Comparison of ENCODE assay signal across 1 fruit fly cellular context in the genomic region with DNA sequence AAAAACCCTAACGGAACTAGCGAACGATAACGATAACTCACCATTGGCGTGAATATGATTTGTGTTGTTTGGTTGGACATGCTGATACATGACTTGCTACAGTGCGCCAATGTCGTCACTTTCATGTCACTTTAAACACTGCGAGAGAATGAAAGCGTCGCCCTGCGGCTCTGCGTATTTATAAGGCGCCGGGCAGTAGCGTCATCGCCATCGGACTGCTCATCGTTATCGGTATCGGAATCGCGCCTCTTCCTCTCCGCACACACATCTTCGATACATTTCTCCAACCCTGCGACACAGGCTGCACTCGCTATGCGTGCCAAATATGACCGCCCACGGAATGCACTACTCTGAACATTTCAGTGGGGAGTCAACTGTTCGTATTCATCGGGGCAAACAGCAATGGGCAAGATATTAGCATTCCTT.
TF ChIP-seq lines count a peak whose summit lies in the region.

A gene (minus strand): TSS at position 160 of the 426 bp plus-strand sequence.

TF ChIP-seq in whole organism, embryonic, 481 proteins besides CTCF, POLR2A, EP300 and RAD21 (continued from another document and continues in another):
- no peak for TF ChIP-seq nau (GFP tag; optimal IDR thresholded peaks at IDR 0.05; lab: Kevin White, UChicago)
- TF ChIP-seq ci (GFP tag; IDR thresholded peaks at IDR 0.05; lab: Robert Waterston, UW), result peak; percentile 59; the same call in 2 of the 3 replicates
- TF ChIP-seq Elba2 (GFP tag; optimal IDR thresholded peaks at IDR 0.05; lab: Kevin White, UChicago), result no peak
- TF ChIP-seq CG1024 (GFP tag; IDR thresholded peaks at IDR 0.05; lab: Robert Waterston, UW), result peak; percentile 16; the same call in 1 of the 2 replicates
- peak; percentile 35 for TF ChIP-seq esg (GFP tag; conservative IDR thresholded peaks at IDR 0.05; lab: Robert Waterston, UW)
- TF ChIP-seq CG2199 (GFP tag; IDR thresholded peaks at IDR 0.05; lab: Robert Waterston, UW), result 0 out of 3 replicates have a peak, but pooled peaks have one; percentile 39
- TF ChIP-seq CG18619 (GFP tag; optimal IDR thresholded peaks at IDR 0.05; lab: Kevin White, UChicago), result peak; percentile 16
- TF ChIP-seq CG14710 (tag; optimal IDR thresholded peaks at IDR 0.05; lab: Kevin White, UChicago), result no peak
- TF ChIP-seq D19A (tag; optimal IDR thresholded peaks at IDR 0.05; lab: Kevin White, UChicago), result peak; percentile 31
- peak; percentile 18 for TF ChIP-seq CrebB (tag; optimal IDR thresholded peaks at IDR 0.05; lab: Kevin White, UChicago)
- no peak for TF ChIP-seq Nf-YA (GFP tag; IDR thresholded peaks at IDR 0.05; lab: Robert Waterston, UW)
- TF ChIP-seq gsb-n (tag; optimal IDR thresholded peaks at IDR 0.05; lab: Kevin White, UChicago), result no peak
- TF ChIP-seq CG16779 (GFP tag; IDR thresholded peaks at IDR 0.05; lab: Robert Waterston, UW), result peak; percentile 63; the same call in 1 of the 2 replicates
- no peak for TF ChIP-seq Kr (GFP tag; optimal IDR thresholded peaks at IDR 0.05; lab: Kevin White, UChicago)
- TF ChIP-seq ham (GFP tag; IDR thresholded peaks at IDR 0.05; lab: Robert Waterston, UW), result no peak
- TF ChIP-seq CG6689 (GFP tag; IDR thresholded peaks at IDR 0.05; lab: Robert Waterston, UW), result peak; percentile 27; the same call in 1 of the 2 replicates
- no peak for TF ChIP-seq CG8478 (optimal IDR thresholded peaks at IDR 0.05; lab: Kevin White, UChicago)
- TF ChIP-seq CG10959 (GFP tag; IDR thresholded peaks at IDR 0.05; lab: Robert Waterston, UW), result no peak
- TF ChIP-seq CG7987 (GFP tag; optimal IDR thresholded peaks at IDR 0.05; lab: Kevin White, UChicago), result no peak
- TF ChIP-seq CG13775 (GFP tag; optimal IDR thresholded peaks at IDR 0.05; lab: Kevin White, UChicago), result peak; percentile 33
- TF ChIP-seq bigmax (GFP tag; optimal IDR thresholded peaks at IDR 0.05; lab: Kevin White, UChicago), result no peak
- TF ChIP-seq Jarid2 (GFP tag; optimal IDR thresholded peaks at IDR 0.05; lab: Kevin White, UChicago), result peak; percentile 59
- TF ChIP-seq fd102C (GFP tag; optimal IDR thresholded peaks at IDR 0.05; lab: Kevin White, UChicago), result no peak
- TF ChIP-seq C15 (GFP tag; IDR thresholded peaks at IDR 0.05; lab: Robert Waterston, UW), result 0 out of 3 replicates have a peak, but pooled peaks have one; percentile 18
- peak; percentile 21 for TF ChIP-seq Sox102F (GFP tag; optimal IDR thresholded peaks at IDR 0.05; lab: Kevin White, UChicago)
- TF ChIP-seq CG14667 (GFP tag; IDR thresholded peaks at IDR 0.05; lab: Robert Waterston, UW), result 0 out of 2 replicates have a peak, but pooled peaks have one; percentile 18
- no peak for TF ChIP-seq CG18764 (GFP tag; optimal IDR thresholded peaks at IDR 0.05; lab: Kevin White, UChicago)
- TF ChIP-seq Lim3 (GFP tag; IDR thresholded peaks at IDR 0.05; lab: Robert Waterston, UW), result no peak
- no peak for TF ChIP-seq CG10321 (GFP tag; IDR thresholded peaks at IDR 0.05; lab: Robert Waterston, UW)
- TF ChIP-seq lab (GFP tag; optimal IDR thresholded peaks at IDR 0.05; lab: Kevin White, UChicago), result peak; percentile 46
- no peak for TF ChIP-seq lbe (GFP tag; optimal IDR thresholded peaks at IDR 0.05; lab: Kevin White, UChicago)
- TF ChIP-seq CG11504 (tag; optimal IDR thresholded peaks at IDR 0.05; lab: Kevin White, UChicago), result peak; percentile 33
- TF ChIP-seq ssp (GFP tag; IDR thresholded peaks at IDR 0.05; lab: Robert Waterston, UW), result peak; percentile 33; the same call in 1 of the 2 replicates
- TF ChIP-seq Sry-δ (GFP tag; optimal IDR thresholded peaks at IDR 0.05; lab: Kevin White, UChicago), result peak; percentile 71
- TF ChIP-seq CG9797 (GFP tag; optimal IDR thresholded peaks at IDR 0.05; lab: Kevin White, UChicago), result no peak
- TF ChIP-seq chm (GFP tag; IDR thresholded peaks at IDR 0.05; lab: Robert Waterston, UW), result no peak; the same call in 1 of the 2 replicates
- no peak for TF ChIP-seq tap (tag; optimal IDR thresholded peaks at IDR 0.05; lab: Kevin White, UChicago)
- TF ChIP-seq CG18476 (GFP tag; optimal IDR thresholded peaks at IDR 0.05; lab: Kevin White, UChicago), result peak; percentile 36
- no peak for TF ChIP-seq CG4360 (GFP tag; IDR thresholded peaks at IDR 0.05; lab: Robert Waterston, UW)
- TF ChIP-seq pzg (GFP tag; optimal IDR thresholded peaks at IDR 0.05; lab: Kevin White, UChicago), result peak; percentile 55
- TF ChIP-seq CG10147 (GFP tag; optimal IDR thresholded peaks at IDR 0.05; lab: Kevin White, UChicago), result no peak
- TF ChIP-seq Xbp1 (GFP tag; optimal IDR thresholded peaks at IDR 0.05; lab: Kevin White, UChicago), result peak; percentile 45
- TF ChIP-seq kah (GFP tag; optimal IDR thresholded peaks at IDR 0.05; lab: Kevin White, UChicago), result no peak
- TF ChIP-seq CG31441 (GFP tag; IDR thresholded peaks at IDR 0.05; lab: Robert Waterston, UW), result 0 out of 2 replicates have a peak, but pooled peaks have one; percentile 12
- peak; percentile 90 for TF ChIP-seq HLH4C (GFP tag; IDR thresholded peaks at IDR 0.05; lab: Robert Waterston, UW; ENCODE audit: partially characterized antibody)
- peak; percentile 26 for TF ChIP-seq maf-S (GFP tag; optimal IDR thresholded peaks at IDR 0.05; lab: Kevin White, UChicago)
- TF ChIP-seq CG4854 (GFP tag; optimal IDR thresholded peaks at IDR 0.05; lab: Kevin White, UChicago), result no peak
- TF ChIP-seq CG6654 (GFP tag; optimal IDR thresholded peaks at IDR 0.05; lab: Kevin White, UChicago), result no peak
- peak; percentile 3 for TF ChIP-seq Mes4 (GFP tag; optimal IDR thresholded peaks at IDR 0.05; lab: Kevin White, UChicago)
- TF ChIP-seq Doc3 (GFP tag; IDR thresholded peaks at IDR 0.05; lab: Robert Waterston, UW; ENCODE audit: partially characterized antibody), result peak; percentile 37; the same call in 1 of the 3 replicates
- no peak for TF ChIP-seq vfl (GFP tag; optimal IDR thresholded peaks at IDR 0.05; lab: Kevin White, UChicago)
- no peak for TF ChIP-seq CG1233 (GFP tag; optimal IDR thresholded peaks at IDR 0.05; lab: Kevin White, UChicago)
- TF ChIP-seq oc (tag; optimal IDR thresholded peaks at IDR 0.05; lab: Kevin White, UChicago), result no peak
- no peak for TF ChIP-seq CG17829 (tag; optimal IDR thresholded peaks at IDR 0.05; lab: Kevin White, UChicago)
- peak; percentile 13 for TF ChIP-seq gfzf (GFP tag; optimal IDR thresholded peaks at IDR 0.05; lab: Kevin White, UChicago)
- TF ChIP-seq Bgb (GFP tag; IDR thresholded peaks at IDR 0.05; lab: Robert Waterston, UW; ENCODE audit: partially characterized antibody), result peak; percentile 75
- peak; percentile 32; the same call in 1 of the 3 replicates for TF ChIP-seq Optix (GFP tag; IDR thresholded peaks at IDR 0.05; lab: Robert Waterston, UW)
- no peak for TF ChIP-seq sd (tag; optimal IDR thresholded peaks at IDR 0.05; lab: Kevin White, UChicago)
- no peak for TF ChIP-seq aop (GFP tag; IDR thresholded peaks at IDR 0.05; lab: Robert Waterston, UW)
- peak; percentile 74 for TF ChIP-seq CG11696 (GFP tag; IDR thresholded peaks at IDR 0.05; lab: Robert Waterston, UW)
- peak; percentile 23 for TF ChIP-seq Six4 (GFP tag; optimal IDR thresholded peaks at IDR 0.05; lab: Kevin White, UChicago)
- no peak for TF ChIP-seq MTF-1 (GFP tag; optimal IDR thresholded peaks at IDR 0.05; lab: Kevin White, UChicago; ENCODE audit: borderline replicate concordance)
- peak; percentile 49; the same call in 1 of the 2 replicates for TF ChIP-seq E2f1 (GFP tag; IDR thresholded peaks at IDR 0.05; lab: Robert Waterston, UW)
- peak; percentile 41 for TF ChIP-seq fu2 (GFP tag; optimal IDR thresholded peaks at IDR 0.05; lab: Kevin White, UChicago)
- TF ChIP-seq CG14965 (GFP tag; optimal IDR thresholded peaks at IDR 0.05; lab: Kevin White, UChicago; ENCODE audit: borderline replicate concordance), result no peak
- peak; percentile 64; the same call in 1 of the 2 replicates for TF ChIP-seq wdn (GFP tag; IDR thresholded peaks at IDR 0.05; lab: Robert Waterston, UW)
- peak; percentile 47; the same call in 1 of the 3 replicates for TF ChIP-seq so (GFP tag; IDR thresholded peaks at IDR 0.05; lab: Robert Waterston, UW)
- TF ChIP-seq Ptx1 (GFP tag; IDR thresholded peaks at IDR 0.05; lab: Robert Waterston, UW), result peak; percentile 60
- peak; percentile 69 for TF ChIP-seq CG9609 (GFP tag; optimal IDR thresholded peaks at IDR 0.05; lab: Kevin White, UChicago)
- no peak for TF ChIP-seq twi (tag; optimal IDR thresholded peaks at IDR 0.05; lab: Kevin White, UChicago)
- peak; percentile 63 for TF ChIP-seq vvl (GFP tag; IDR thresholded peaks at IDR 0.05; lab: Robert Waterston, UW)
- TF ChIP-seq gro (GFP tag; optimal IDR thresholded peaks at IDR 0.05; lab: Kevin White, UChicago), result no peak
- TF ChIP-seq CG4820 (GFP tag; optimal IDR thresholded peaks at IDR 0.05; lab: Kevin White, UChicago), result peak; percentile 3
- TF ChIP-seq inv (GFP tag; IDR thresholded peaks at IDR 0.05; lab: Robert Waterston, UW; ENCODE audit: partially characterized antibody), result peak; percentile 50; the same call in 1 of the 2 replicates
- TF ChIP-seq zfh1 (GFP tag; IDR thresholded peaks at IDR 0.05; lab: Robert Waterston, UW), result peak; percentile 67; the same call in 2 of the 3 replicates
- no peak for TF ChIP-seq CG6175 (GFP tag; IDR thresholded peaks at IDR 0.05; lab: Robert Waterston, UW)
- TF ChIP-seq NFAT (GFP tag; IDR thresholded peaks at IDR 0.05; lab: Robert Waterston, UW), result peak; percentile 73
- no peak for TF ChIP-seq CG12942 (GFP tag; optimal IDR thresholded peaks at IDR 0.05; lab: Kevin White, UChicago)
- no peak for TF ChIP-seq Camta (GFP tag; optimal IDR thresholded peaks at IDR 0.05; lab: Kevin White, UChicago)
- TF ChIP-seq CG7372 (GFP tag; IDR thresholded peaks at IDR 0.05; lab: Robert Waterston, UW), result no peak; the same call in 1 of the 2 replicates
- TF ChIP-seq CG34376 (GFP tag; optimal IDR thresholded peaks at IDR 0.05; lab: Kevin White, UChicago), result no peak
- no peak for TF ChIP-seq Trl (optimal IDR thresholded peaks at IDR 0.05; lab: Kevin White, UChicago)
- TF ChIP-seq Trl (GFP tag; optimal IDR thresholded peaks at IDR 0.05; lab: Kevin White, UChicago), result peak; percentile 39
- no peak for TF ChIP-seq CG33213 (GFP tag; optimal IDR thresholded peaks at IDR 0.05; lab: Kevin White, UChicago)
- peak; percentile 8 for TF ChIP-seq ab (GFP tag; optimal IDR thresholded peaks at IDR 0.05; lab: Kevin White, UChicago)
- TF ChIP-seq wor (GFP tag; IDR thresholded peaks at IDR 0.05; lab: Robert Waterston, UW), result no peak
- TF ChIP-seq CG10366 (GFP tag; IDR thresholded peaks at IDR 0.05; lab: Robert Waterston, UW), result peak; percentile 17; the same call in 1 of the 2 replicates
- no peak for TF ChIP-seq CG12744 (GFP tag; optimal IDR thresholded peaks at IDR 0.05; lab: Kevin White, UChicago)
- TF ChIP-seq kni (GFP tag; optimal IDR thresholded peaks at IDR 0.05; lab: Kevin White, UChicago), result no peak
- no peak for TF ChIP-seq h (optimal IDR thresholded peaks at IDR 0.05; lab: Kevin White, UChicago)
- TF ChIP-seq Hr3 (GFP tag; optimal IDR thresholded peaks at IDR 0.05; lab: Kevin White, UChicago), result no peak
- peak; percentile 47; the same call in 1 of the 2 replicates for TF ChIP-seq CG31224 (GFP tag; IDR thresholded peaks at IDR 0.05; lab: Robert Waterston, UW)
- no peak for TF ChIP-seq CG4404 (GFP tag; IDR thresholded peaks at IDR 0.05; lab: Robert Waterston, UW)
- peak; percentile 34 for TF ChIP-seq CG30431 (GFP tag; optimal IDR thresholded peaks at IDR 0.05; lab: Kevin White, UChicago)
- peak; percentile 5 for TF ChIP-seq Ssrp (tag; optimal IDR thresholded peaks at IDR 0.05; lab: Kevin White, UChicago)
- TF ChIP-seq HLHmδ (GFP tag; optimal IDR thresholded peaks at IDR 0.05; lab: Kevin White, UChicago), result no peak
- TF ChIP-seq Awh (GFP tag; IDR thresholded peaks at IDR 0.05; lab: Robert Waterston, UW), result 0 out of 2 replicates have a peak, but pooled peaks have one; percentile 42
- TF ChIP-seq Ets65A (GFP tag; lab: Kevin White, UChicago), result peak; percentile 95
- TF ChIP-seq btn (GFP tag; optimal IDR thresholded peaks at IDR 0.05; lab: Kevin White, UChicago), result no peak
- no peak for TF ChIP-seq CG10543 (GFP tag; optimal IDR thresholded peaks at IDR 0.05; lab: Kevin White, UChicago)
- no peak for TF ChIP-seq dati (GFP tag; IDR thresholded peaks at IDR 0.05; lab: Robert Waterston, UW)
- TF ChIP-seq zfh2 (GFP tag; optimal IDR thresholded peaks at IDR 0.05; lab: Kevin White, UChicago), result peak; percentile 52
- TF ChIP-seq CG13296 (GFP tag; optimal IDR thresholded peaks at IDR 0.05; lab: Kevin White, UChicago), result no peak
- TF ChIP-seq CG7271 (tag; optimal IDR thresholded peaks at IDR 0.05; lab: Kevin White, UChicago), result no peak
- TF ChIP-seq CG10654 (GFP tag; optimal IDR thresholded peaks at IDR 0.05; lab: Kevin White, UChicago), result peak; percentile 18
- TF ChIP-seq CG10979 (tag; optimal IDR thresholded peaks at IDR 0.05; lab: Kevin White, UChicago), result no peak
- peak; percentile 59; the same call in 1 of the 3 replicates for TF ChIP-seq ken (GFP tag; IDR thresholded peaks at IDR 0.05; lab: Robert Waterston, UW)
- no peak for TF ChIP-seq sens (GFP tag; lab: Kevin White, UChicago)
- no peak for TF ChIP-seq CG17568 (GFP tag; optimal IDR thresholded peaks at IDR 0.05; lab: Kevin White, UChicago)
- TF ChIP-seq fd64A (GFP tag; optimal IDR thresholded peaks at IDR 0.05; lab: Kevin White, UChicago), result no peak
- TF ChIP-seq Dip3 (GFP tag; optimal IDR thresholded peaks at IDR 0.05; lab: Kevin White, UChicago), result peak; percentile 37
- no peak for TF ChIP-seq Sin3A (optimal IDR thresholded peaks at IDR 0.05; lab: Kevin White, UChicago)
- peak; percentile 8 for TF ChIP-seq tx (GFP tag; optimal IDR thresholded peaks at IDR 0.05; lab: Kevin White, UChicago)
- TF ChIP-seq ara (GFP tag; IDR thresholded peaks at IDR 0.05; lab: Robert Waterston, UW), result no peak
- peak; percentile 60 for TF ChIP-seq CG7786 (GFP tag; optimal IDR thresholded peaks at IDR 0.05; lab: Kevin White, UChicago)
- peak; percentile 43 for TF ChIP-seq Dp (GFP tag; optimal IDR thresholded peaks at IDR 0.05; lab: Kevin White, UChicago)
- no peak for TF ChIP-seq Hey (tag; optimal IDR thresholded peaks at IDR 0.05; lab: Kevin White, UChicago)
- peak; percentile 20 for TF ChIP-seq CG5245 (GFP tag; optimal IDR thresholded peaks at IDR 0.05; lab: Kevin White, UChicago)
- TF ChIP-seq CG4424 (GFP tag; optimal IDR thresholded peaks at IDR 0.05; lab: Kevin White, UChicago), result peak; percentile 35
- TF ChIP-seq CG17361 (GFP tag; IDR thresholded peaks at IDR 0.05; lab: Robert Waterston, UW), result no peak
- no peak for TF ChIP-seq CG10462 (GFP tag; optimal IDR thresholded peaks at IDR 0.05; lab: Kevin White, UChicago)
- TF ChIP-seq Ets97D (GFP tag; optimal IDR thresholded peaks at IDR 0.05; lab: Kevin White, UChicago), result peak; percentile 20
- TF ChIP-seq luna (GFP tag; optimal IDR thresholded peaks at IDR 0.05; lab: Kevin White, UChicago), result no peak
- no peak for TF ChIP-seq dan (GFP tag; IDR thresholded peaks at IDR 0.05; lab: Robert Waterston, UW)
- peak; percentile 95 for TF ChIP-seq grau (tag; optimal IDR thresholded peaks at IDR 0.05; lab: Kevin White, UChicago)
